Worm (Caenorhabditis elegans): ENCODE measurements around the gene nas-39.

DNA sequence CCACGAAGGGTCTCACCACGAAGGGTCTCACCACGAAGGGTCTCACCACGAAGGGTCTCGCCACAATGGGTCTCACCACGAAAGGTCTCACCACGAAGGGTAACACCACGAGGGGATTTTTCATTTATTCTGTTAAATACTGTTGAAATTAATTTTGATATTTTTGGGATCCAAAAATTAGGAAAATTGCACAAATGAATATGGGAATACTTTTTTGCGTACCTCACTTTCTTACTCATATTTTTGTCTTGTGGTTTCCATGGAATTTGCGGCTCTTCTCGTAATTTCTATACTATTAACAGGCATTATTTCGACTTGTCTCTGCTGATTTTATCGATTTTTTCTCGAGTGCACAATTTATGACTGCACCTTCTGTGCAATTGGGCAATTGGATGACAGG, 48.6 kb downstream of the nas-39 start, which contains the start of gene T25D1.3:
- TF ChIP-seq ztf-4 (tag; optimal IDR thresholded peaks at IDR 0.05) (no peak), pag-3 (tag; optimal IDR thresholded peaks at IDR 0.05; ENCODE audit: borderline replicate concordance, insufficient read depth) (no peak), lin-35 (GFP tag; optimal IDR thresholded peaks at IDR 0.05) (no peak), lin-15B (tag; optimal IDR thresholded peaks at IDR 0.05) (no peak), mdl-1 (tag; optimal IDR thresholded peaks at IDR 0.05) (no peak), zip-4 (GFP tag; optimal IDR thresholded peaks at IDR 0.05) (no peak), vab-15 (tag; optimal IDR thresholded peaks at IDR 0.05) (no peak), ceh-82 (tag; optimal IDR thresholded peaks at IDR 0.05) (no peak), nhr-11 (tag; optimal IDR thresholded peaks at IDR 0.05) (no peak), lin-13 (GFP tag; optimal IDR thresholded peaks at IDR 0.05) (no peak), ceh-90 (tag; optimal IDR thresholded peaks at IDR 0.05) (no peak)
